Worm (Caenorhabditis elegans): Measurements from ENCODE around the gene clec-239.

clec-239 gene

ce11 chrV:16951504-16951903, 4.8 kb upstream of the clec-239 start, which contains the start of gene clec-238:
Gene clec-238, plus strand, starts transcription at chrV:16951804.
- TF ChIP-seq pqm-1 (tag; optimal IDR thresholded peaks at IDR 0.05) (no peak), dmd-4 (tag; optimal IDR thresholded peaks at IDR 0.05; ENCODE audit: borderline replicate concordance) (no peak)

DNA sequence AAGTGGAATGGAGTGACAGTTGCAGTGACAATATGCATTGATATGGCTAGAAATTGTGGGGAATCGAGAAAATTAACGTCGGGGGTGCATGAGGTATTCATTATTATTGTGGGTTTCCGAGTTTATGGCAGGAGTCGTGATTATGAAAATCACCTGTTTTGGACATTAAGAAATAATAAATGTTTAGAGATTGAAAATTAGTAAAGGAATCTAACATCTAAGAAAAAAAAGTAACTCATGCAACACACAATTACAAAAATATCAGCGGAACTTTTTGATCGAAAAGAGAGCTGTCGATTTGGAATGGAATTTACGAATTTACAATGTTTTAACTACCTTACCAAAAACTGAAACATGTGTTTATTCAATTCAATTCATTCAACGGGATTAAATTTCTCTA, 1.6 kb upstream of the clec-239 start, which contains the start of gene srh-206:
srh-206 (minus strand) TSS at position 101 of the 400 bp plus-strand sequence.
- TF ChIP-seq ceh-2 (tag; optimal IDR thresholded peaks at IDR 0.05) (no peak), syd-9 (tag; optimal IDR thresholded peaks at IDR 0.05) (no peak), elt-2 (tag; optimal IDR thresholded peaks at IDR 0.05) (no peak), Y22D7AL.16 (tag; optimal IDR thresholded peaks at IDR 0.05) (no peak), C38D4.7 (GFP tag; optimal IDR thresholded peaks at IDR 0.05) (no peak), nhr-11 (tag; optimal IDR thresholded peaks at IDR 0.05) (no peak), odd-2 (tag; optimal IDR thresholded peaks at IDR 0.05) (no peak), ceh-18 (tag; optimal IDR thresholded peaks at IDR 0.05) (no peak), hlh-8 (tag; optimal IDR thresholded peaks at IDR 0.05) (no peak), K02D7.2 (tag; optimal IDR thresholded peaks at IDR 0.05) (no peak), nfya-1 (tag; optimal IDR thresholded peaks at IDR 0.05) (no peak), che-1 (tag; optimal IDR thresholded peaks at IDR 0.05) (no peak), dmd-4 (tag; optimal IDR thresholded peaks at IDR 0.05; ENCODE audit: borderline replicate concordance) (no peak), pag-3 (tag; optimal IDR thresholded peaks at IDR 0.05; ENCODE audit: borderline replicate concordance) (no peak), ceh-14 (tag; optimal IDR thresholded peaks at IDR 0.05) (no peak), mec-3 (tag; optimal IDR thresholded peaks at IDR 0.05; ENCODE audit: borderline replicate concordance) (no peak), tbx-7 (tag; optimal IDR thresholded peaks at IDR 0.05) (no peak), pax-1 (tag; optimal IDR thresholded peaks at IDR 0.05) (no peak), ahr-1 (tag; optimal IDR thresholded peaks at IDR 0.05) (no peak), pha-2 (tag; optimal IDR thresholded peaks at IDR 0.05) (no peak)

DNA sequence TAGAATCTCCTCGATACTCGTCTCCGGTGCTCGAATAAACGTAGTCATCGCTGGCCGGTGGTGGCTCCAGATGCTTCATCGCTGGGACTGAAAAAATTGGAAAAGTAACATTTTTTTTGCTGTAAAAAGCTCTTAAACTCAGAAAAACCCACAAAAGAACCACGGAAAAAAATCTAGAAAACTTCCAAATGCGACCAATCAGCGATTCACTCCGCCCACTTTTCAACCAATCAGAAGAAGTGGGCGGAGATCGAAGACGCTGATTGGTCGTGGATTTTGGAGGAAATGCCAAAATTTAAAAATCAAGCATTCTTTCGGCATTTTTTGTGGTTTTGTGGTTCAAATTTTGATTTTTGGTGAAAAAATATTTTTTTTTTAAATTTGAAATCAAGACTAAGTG, 2.6 kb downstream of the clec-239 start:
- no peak for TF ChIP-seq Y22D7AL.16 (tag; optimal IDR thresholded peaks at IDR 0.05)
- peak; percentile 84 for TF ChIP-seq nfya-1 (tag; optimal IDR thresholded peaks at IDR 0.05)
- TF ChIP-seq fkh-6 (tag; optimal IDR thresholded peaks at IDR 0.05), result no peak

DNA sequence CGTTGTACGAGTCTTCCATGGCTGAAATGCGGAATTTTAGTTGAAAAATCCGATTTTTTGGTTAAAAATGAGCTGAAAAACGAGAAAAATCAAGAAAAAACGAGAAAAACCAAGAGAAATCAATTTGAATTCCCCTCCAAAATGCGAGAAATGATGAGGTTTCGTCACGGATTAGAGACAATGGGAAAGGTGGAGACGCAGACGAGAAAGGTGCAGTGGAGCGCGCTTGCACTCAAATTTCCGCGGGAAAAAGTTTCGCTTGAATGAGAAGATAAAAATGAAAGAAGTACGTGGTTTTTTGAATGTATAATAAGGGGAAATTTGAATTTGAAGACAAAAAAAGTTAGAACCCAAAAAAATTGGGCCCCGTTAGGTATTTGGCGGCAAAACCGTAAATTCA, 9.3 kb downstream of the clec-239 start, which contains the start of gene efl-1:
efl-1 (minus strand) TSS at position 21 of the 400 bp plus-strand sequence.
- TF ChIP-seq npax-4 (tag; optimal IDR thresholded peaks at IDR 0.05) (no peak), elt-4 (tag; optimal IDR thresholded peaks at IDR 0.05) (no peak), ceh-19 (GFP tag; optimal IDR thresholded peaks at IDR 0.05) (peak; percentile 34), lim-6 (tag; optimal IDR thresholded peaks at IDR 0.05) (no peak), fax-1 (tag; optimal IDR thresholded peaks at IDR 0.05) (no peak), ceh-45 (GFP tag; IDR thresholded peaks at IDR 0.05) (no peak), pat-9 (tag; optimal IDR thresholded peaks at IDR 0.05) (no peak), hlh-6 (tag; optimal IDR thresholded peaks at IDR 0.05) (no peak), C08G9.2 (tag; optimal IDR thresholded peaks at IDR 0.05) (no peak), ceh-18 (tag; optimal IDR thresholded peaks at IDR 0.05) (peak; percentile 70), hlh-8 (tag; optimal IDR thresholded peaks at IDR 0.05) (no peak), ceh-14 (tag; optimal IDR thresholded peaks at IDR 0.05) (peak; percentile 77), eyg-1 (tag; optimal IDR thresholded peaks at IDR 0.05) (no peak), mec-3 (tag; optimal IDR thresholded peaks at IDR 0.05; ENCODE audit: borderline replicate concordance) (no peak), K09A11.1 (tag; optimal IDR thresholded peaks at IDR 0.05; ENCODE audit: insufficient read depth) (peak; percentile 21), nfya-1 (tag; optimal IDR thresholded peaks at IDR 0.05) (peak; percentile 86), unc-86 (tag; optimal IDR thresholded peaks at IDR 0.05) (no peak), dmd-4 (tag; optimal IDR thresholded peaks at IDR 0.05; ENCODE audit: borderline replicate concordance) (no peak), pha-2 (tag; optimal IDR thresholded peaks at IDR 0.05) (no peak), ama-1 (optimal IDR thresholded peaks at IDR 0.05) (no peak), ceh-9 (tag; optimal IDR thresholded peaks at IDR 0.05) (no peak), K02D7.2 (tag; optimal IDR thresholded peaks at IDR 0.05) (no peak), fkh-6 (tag; optimal IDR thresholded peaks at IDR 0.05) (no peak), unc-3 (GFP tag; conservative IDR thresholded peaks at IDR 0.05) (no peak), unc-3 (tag; optimal IDR thresholded peaks at IDR 0.05) (no peak), C38D4.7 (GFP tag; optimal IDR thresholded peaks at IDR 0.05) (no peak), pqm-1 (tag; optimal IDR thresholded peaks at IDR 0.05) (peak; percentile 19), rnt-1 (tag; optimal IDR thresholded peaks at IDR 0.05) (peak; percentile 78), nhr-11 (tag; optimal IDR thresholded peaks at IDR 0.05) (no peak), pax-1 (tag; optimal IDR thresholded peaks at IDR 0.05) (peak; percentile 94), syd-9 (tag; optimal IDR thresholded peaks at IDR 0.05) (no peak), ceh-6 (GFP tag; optimal IDR thresholded peaks at IDR 0.05) (no peak), sdc-2 (tag; optimal IDR thresholded peaks at IDR 0.05) (no peak), pag-3 (tag; optimal IDR thresholded peaks at IDR 0.05; ENCODE audit: borderline replicate concordance) (no peak), madf-2 (tag; optimal IDR thresholded peaks at IDR 0.05) (no peak), elt-2 (tag; optimal IDR thresholded peaks at IDR 0.05) (peak; percentile 61), pros-1 (tag; optimal IDR thresholded peaks at IDR 0.05) (peak; percentile 58), ceh-22 (tag; optimal IDR thresholded peaks at IDR 0.05) (no peak)
